Fruit fly (Drosophila melanogaster) whole organism, embryonic: ENCODE measurements around the gene Dpm2.

Experiments used
- Abd-B ChIP-seq: fragments of 200-800 bp; sonication (Bioruptor generic); optimal IDR thresholded peaks from 2 replicates; lab custom pipeline; 2018; ENCODE audit warnings: missing biosample characterization, mild to moderate bottlenecking, missing genetic modification characterization, moderate library complexity
- Adf1 ChIP-seq: fragments of 200-800 bp; sonication (Bioruptor generic); IDR thresholded peaks from 2 replicates; pipeline ENCODE4 v1.3.6; 2022; ENCODE audit warnings: missing biosample characterization, missing genetic modification characterization
- B-H2 ChIP-seq: fragments of 200-800 bp; sonication (Bioruptor generic); optimal IDR thresholded peaks from 2 replicates; lab custom pipeline; 2018; ENCODE audit warnings: missing biosample characterization, mild to moderate bottlenecking, missing genetic modification characterization
- CG10543 ChIP-seq: fragments of 200-800 bp; sonication (Bioruptor generic); optimal IDR thresholded peaks from 3 replicates; lab custom pipeline; 2017; ENCODE audit warnings: missing biosample characterization, mild to moderate bottlenecking, missing genetic modification characterization, moderate library complexity
- CG11085 ChIP-seq: fragments of 200-800 bp; sonication (Bioruptor generic); IDR thresholded peaks from 2 replicates; pipeline ENCODE4 v1.3.6; 2022; ENCODE audit warnings: missing biosample characterization, missing genetic modification characterization
- CG11398 ChIP-seq: fragments of 200-800 bp; sonication (Bioruptor generic); optimal IDR thresholded peaks from 2 replicates; lab custom pipeline; 2016; ENCODE audit warnings: missing biosample characterization, missing genetic modification characterization
- CG11695 ChIP-seq: fragments of 200-800 bp; sonication (Bioruptor generic); IDR thresholded peaks from 3 replicates; pipeline ENCODE4 v1.3.6; 2022; ENCODE audit warnings: missing biosample characterization, missing genetic modification characterization
- CG11696 ChIP-seq: fragments of 200-800 bp; sonication (Bioruptor generic); IDR thresholded peaks from 2 replicates; pipeline ENCODE4 v1.3.6; 2022; ENCODE audit warnings: missing biosample characterization, missing genetic modification characterization
- CG15479 ChIP-seq: fragments of 200-800 bp; sonication (Bioruptor generic); optimal IDR thresholded peaks from 3 replicates; lab custom pipeline; 2019; ENCODE audit warnings: missing biosample characterization, mild to moderate bottlenecking, missing genetic modification characterization, moderate library complexity
- CG15514 ChIP-seq: fragments of 200-800 bp; sonication (Bioruptor generic); optimal IDR thresholded peaks from 3 replicates; lab custom pipeline; 2017; ENCODE audit warnings: missing biosample characterization, missing genetic modification characterization, mild to moderate bottlenecking, moderate library complexity, missing genetic modification reagents
- CG1602 ChIP-seq: fragments of 200-800 bp; sonication (Bioruptor generic); optimal IDR thresholded peaks from 3 replicates; lab custom pipeline; 2016; ENCODE audit warnings: missing biosample characterization, missing genetic modification characterization
- CG17802 ChIP-seq: fragments of 200-800 bp; sonication (Bioruptor generic); optimal IDR thresholded peaks from 2 replicates; lab custom pipeline; 2018; ENCODE audit warnings: missing biosample characterization, mild to moderate bottlenecking, missing genetic modification characterization, moderate library complexity
- CG17829 ChIP-seq: fragments of 200-800 bp; optimal IDR thresholded peaks from 2 replicates; lab custom pipeline; 2019; ENCODE audit warnings: missing biosample characterization, mild to moderate bottlenecking, missing genetic modification characterization, moderate library complexity
- CG18011 ChIP-seq: fragments of 200-800 bp; sonication (Bioruptor generic); optimal IDR thresholded peaks from 2 replicates; lab custom pipeline; 2017; ENCODE audit warnings: missing biosample characterization, missing genetic modification characterization, mild to moderate bottlenecking, moderate library complexity, missing genotype
- CG2120 ChIP-seq: fragments of 200-800 bp; sonication (Bioruptor generic); optimal IDR thresholded peaks from 3 replicates; lab custom pipeline; 2016; ENCODE audit warnings: missing biosample characterization, missing genetic modification characterization
- CG30020 ChIP-seq: fragments of 200-800 bp; optimal IDR thresholded peaks from 2 replicates; lab custom pipeline; 2019; ENCODE audit warnings: missing biosample characterization, mild to moderate bottlenecking, missing genetic modification characterization, moderate library complexity
- CG6175 ChIP-seq: fragments of 200-800 bp; sonication (Bioruptor generic); IDR thresholded peaks from 3 replicates; pipeline ENCODE4 v1.3.6; 2022; ENCODE audit warnings: missing biosample characterization, missing genetic modification characterization
- CG6854 ChIP-seq: fragments of 200-800 bp; sonication (Bioruptor generic); optimal IDR thresholded peaks from 3 replicates; lab custom pipeline; 2017; ENCODE audit warnings: missing biosample characterization, mild to moderate bottlenecking, missing genetic modification characterization
- CG8944 ChIP-seq: fragments of 200-800 bp; sonication (Bioruptor generic); optimal IDR thresholded peaks from 3 replicates; lab custom pipeline; 2016; ENCODE audit warnings: missing biosample characterization, missing genetic modification characterization
- Eip74EF ChIP-seq, 2 experiments: fragments of 200-800 bp in 1 of 2; fragments of >200 bp in 1 of 2; sonication (Bioruptor generic) in 1 of 2; optimal IDR thresholded peaks; 2 replicates each; lab custom pipeline; 2017 to 2019; ENCODE audit warnings: missing biosample characterization in 2 of 2, missing genetic modification characterization in 2 of 2, mild to moderate bottlenecking in 1 of 2, moderate library complexity in 1 of 2
- Gug ChIP-seq: fragments of 200-800 bp; sonication (Bioruptor generic); IDR thresholded peaks from 4 replicates; pipeline ENCODE4 v1.3.6; 2022; ENCODE audit warnings: missing biosample characterization, missing genetic modification characterization
- HmgD ChIP-seq: fragments of 200-800 bp; sonication (Bioruptor generic); optimal IDR thresholded peaks from 3 replicates; lab custom pipeline; 2016; ENCODE audit warnings: missing biosample characterization, missing genetic modification characterization
- Hr3 ChIP-seq: fragments of 200-800 bp; sonication (Bioruptor generic); optimal IDR thresholded peaks from 3 replicates; lab custom pipeline; 2016; ENCODE audit warnings: missing biosample characterization, missing genetic modification characterization
- Jarid2 ChIP-seq: fragments of 200-800 bp; sonication (Bioruptor generic); optimal IDR thresholded peaks from 3 replicates; lab custom pipeline; 2017; ENCODE audit warnings: mild to moderate bottlenecking, missing biosample characterization, missing genetic modification reagents, missing genetic modification characterization
- Lpt ChIP-seq: fragments of >200 bp; optimal IDR thresholded peaks from 2 replicates; lab custom pipeline; 2018; ENCODE audit warnings: missing biosample characterization, missing genetic modification characterization
- MTF-1 ChIP-seq: fragments of 200-800 bp; sonication (Bioruptor generic); optimal IDR thresholded peaks from 2 replicates; lab custom pipeline; 2018; ENCODE audit warnings: missing biosample characterization, mild to moderate bottlenecking, missing genetic modification characterization, borderline replicate concordance
- Max ChIP-seq: fragments of 200-800 bp; sonication (Bioruptor generic); optimal IDR thresholded peaks from 2 replicates; lab custom pipeline; 2016; ENCODE audit warnings: missing biosample characterization, mild to moderate bottlenecking, missing genetic modification characterization
- NC2α ChIP-seq: fragments of 200-800 bp; sonication (Bioruptor generic); optimal IDR thresholded peaks from 2 replicates; lab custom pipeline; 2016; ENCODE audit warnings: missing biosample characterization, missing genetic modification characterization
- Sox100B ChIP-seq: fragments of 200-800 bp; sonication (Bioruptor generic); optimal IDR thresholded peaks from 3 replicates; lab custom pipeline; 2018; ENCODE audit warnings: missing biosample characterization, mild to moderate bottlenecking, missing genetic modification characterization
- Spps ChIP-seq: fragments of 200-800 bp; sonication (Bioruptor generic); optimal IDR thresholded peaks from 2 replicates; lab custom pipeline; 2018; ENCODE audit warnings: missing biosample characterization, mild to moderate bottlenecking, missing genetic modification characterization
- Sry-β ChIP-seq: fragments of 200-800 bp; sonication (Bioruptor generic); optimal IDR thresholded peaks from 2 replicates; lab custom pipeline; 2018; ENCODE audit warnings: missing biosample characterization, mild to moderate bottlenecking, missing genetic modification characterization, moderate library complexity
- Tbp ChIP-seq: fragments of >200 bp; optimal IDR thresholded peaks from 2 replicates; lab custom pipeline; 2018; ENCODE audit warnings: missing biosample characterization, missing genetic modification characterization
- ase ChIP-seq: fragments of 200-800 bp; sonication (Bioruptor generic); IDR thresholded peaks from 3 replicates; pipeline ENCODE4 v1.3.6; 2022; ENCODE audit warnings: missing biosample characterization, missing genetic modification characterization
- ash1 ChIP-seq: fragments of 200-800 bp; sonication (Bioruptor generic); optimal IDR thresholded peaks from 2 replicates; lab custom pipeline; 2018; ENCODE audit warnings: missing biosample characterization, mild to moderate bottlenecking, missing genetic modification characterization
- bab2 ChIP-seq: fragments of 200-800 bp; sonication (Bioruptor generic); optimal IDR thresholded peaks from 2 replicates; lab custom pipeline; 2016; ENCODE audit warnings: missing biosample characterization, missing genetic modification characterization
- bigmax ChIP-seq: fragments of 200-800 bp; sonication (Bioruptor generic); optimal IDR thresholded peaks from 2 replicates; lab custom pipeline; 2018; ENCODE audit warnings: missing biosample characterization, mild to moderate bottlenecking, missing genetic modification characterization
- chif ChIP-seq, 2 experiments: fragments of 200-800 bp; sonication (Bioruptor generic); optimal IDR thresholded peaks; 3 replicates each; lab custom pipeline; 2016; ENCODE audit warnings: missing biosample characterization in 2 of 2, missing genetic modification characterization in 2 of 2
- chn ChIP-seq: fragments of 200-800 bp; sonication (Bioruptor generic); optimal IDR thresholded peaks from 2 replicates; lab custom pipeline; 2016; ENCODE audit warnings: missing biosample characterization, missing genetic modification characterization
- eve ChIP-seq, 2 experiments: fragments of >200 bp; optimal IDR thresholded peaks; 2 replicates each; lab custom pipeline; 2017; ENCODE audit warnings: missing biosample characterization in 2 of 2, missing genetic modification characterization in 2 of 2
- fru ChIP-seq: fragments of >200 bp; optimal IDR thresholded peaks from 2 replicates; lab custom pipeline; 2017
- gsb-n ChIP-seq: fragments of 200-800 bp; sonication (Bioruptor generic); optimal IDR thresholded peaks from 3 replicates; lab custom pipeline; 2018; ENCODE audit warnings: missing biosample characterization, mild to moderate bottlenecking, missing genetic modification characterization
- inv ChIP-seq: fragments of 200-800 bp; sonication (Bioruptor generic); IDR thresholded peaks from 2 replicates; pipeline ENCODE4 v1.3.6; 2022; ENCODE audit warnings: missing biosample characterization, missing genetic modification characterization; ENCODE audit not compliant: partially characterized antibody
- kah ChIP-seq: fragments of 200-800 bp; sonication (Bioruptor generic); optimal IDR thresholded peaks from 2 replicates; lab custom pipeline; 2018; ENCODE audit warnings: missing biosample characterization, mild to moderate bottlenecking, missing genetic modification characterization
- mam ChIP-seq: fragments of 200-800 bp; sonication (Bioruptor generic); optimal IDR thresholded peaks from 3 replicates; lab custom pipeline; 2016; ENCODE audit warnings: missing biosample characterization, missing genetic modification characterization
- mirr ChIP-seq: fragments of 200-800 bp; sonication (Bioruptor generic); optimal IDR thresholded peaks from 3 replicates; lab custom pipeline; 2018; ENCODE audit warnings: missing biosample characterization, mild to moderate bottlenecking, missing genetic modification characterization
- repo ChIP-seq: fragments of 200-800 bp; sonication (Bioruptor generic); optimal IDR thresholded peaks from 2 replicates; lab custom pipeline; 2016; ENCODE audit warnings: missing biosample characterization, missing genetic modification characterization
- run ChIP-seq: fragments of 200-800 bp; sonication (Bioruptor generic); optimal IDR thresholded peaks from 3 replicates; lab custom pipeline; 2018; ENCODE audit warnings: missing biosample characterization, mild to moderate bottlenecking, missing genetic modification characterization
- sens ChIP-seq: fragments of 200-800 bp; sonication (Bioruptor generic); peaks from one replicate; lab custom pipeline; 2016; ENCODE audit warnings: missing biosample characterization, missing genetic modification characterization
- sisA ChIP-seq: fragments of 200-800 bp; sonication (Bioruptor generic); IDR thresholded peaks from 2 replicates; pipeline ENCODE4 v1.3.6; 2022; ENCODE audit warnings: missing biosample characterization, missing genetic modification characterization
- slou ChIP-seq: fragments of 200-800 bp; sonication (Bioruptor generic); optimal IDR thresholded peaks from 3 replicates; lab custom pipeline; 2016; ENCODE audit warnings: missing biosample characterization, missing genetic modification characterization
- wor ChIP-seq: fragments of 200-800 bp; sonication (Bioruptor generic); IDR thresholded peaks from 2 replicates; pipeline ENCODE4 v1.3.6; 2022; ENCODE audit warnings: missing biosample characterization, missing genetic modification characterization
- zfh2 ChIP-seq: fragments of 200-800 bp; sonication (Bioruptor generic); optimal IDR thresholded peaks from 2 replicates; lab custom pipeline; 2016; ENCODE audit warnings: missing biosample characterization, missing genetic modification characterization

The Dpm2 gene

dm6 chr3L:3319223-3319643, at the start of gene Dpm2, which contains the start of the genes PIG-C and CG12016 (continued):
- TF ChIP-seq ash1 (no peak), mam (GFP tag; lab: Kevin White, UChicago) (peak; percentile 78), Jarid2 (GFP tag; lab: Kevin White, UChicago) (no peak), wor (GFP tag; lab: Robert Waterston, UW) (no peak), CG15479 (GFP tag; lab: Kevin White, UChicago) (peak; percentile 92), CG11085 (GFP tag; lab: Robert Waterston, UW) (peak; percentile 54), Max (GFP tag; lab: Kevin White, UChicago) (peak; percentile 66), gsb-n (tag; lab: Kevin White, UChicago) (no peak), bab2 (GFP tag; lab: Kevin White, UChicago) (peak; percentile 52), CG17802 (peak; percentile 18), fru (lab: Kevin White, UChicago) (no peak), Sry-β (GFP tag; lab: Kevin White, UChicago) (peak; percentile 84), sisA (GFP tag; lab: Robert Waterston, UW) (peak; percentile 71), CG30020 (tag; lab: Kevin White, UChicago) (peak; percentile 62), B-H2 (GFP tag; lab: Kevin White, UChicago) (peak; percentile 78), MTF-1 (peak; percentile 6), bigmax (GFP tag; lab: Kevin White, UChicago) (no peak), repo (peak; percentile 52), CG15514 (GFP tag; lab: Kevin White, UChicago) (no peak), Gug (GFP tag; lab: Robert Waterston, UW) (peak; percentile 58; the same call in 2 of the 4 replicates), CG18011 (GFP tag; lab: Kevin White, UChicago) (peak; percentile 30), Abd-B (GFP tag; lab: Kevin White, UChicago) (no peak), CG17829 (tag; lab: Kevin White, UChicago) (peak; percentile 73), CG6175 (GFP tag; lab: Robert Waterston, UW) (no peak), Tbp (GFP tag; lab: Kevin White, UChicago) (peak; percentile 1), Sox100B (GFP tag; lab: Kevin White, UChicago) (no peak), CG6854 (no peak), CG11398 (GFP tag; lab: Kevin White, UChicago) (no peak), kah (peak; percentile 33), CG10543 (GFP tag; lab: Kevin White, UChicago) (peak; percentile 76), chif (GFP tag; optimal IDR thresholded peaks at IDR 0.05; lab: Kevin White, UChicago) (peak; percentile 64 to 68), NC2α (GFP tag; lab: Kevin White, UChicago) (peak; percentile 39), sens (GFP tag; lab: Kevin White, UChicago) (peak; percentile 92), CG11696 (GFP tag; lab: Robert Waterston, UW) (no peak), zfh2 (GFP tag; lab: Kevin White, UChicago) (peak; percentile 83), Lpt (GFP tag; lab: Kevin White, UChicago) (no peak), Eip74EF (GFP tag; optimal IDR thresholded peaks at IDR 0.05; lab: Kevin White, UChicago) (no peak), CG8944 (GFP tag; lab: Kevin White, UChicago) (peak; percentile 70), CG11695 (GFP tag; lab: Robert Waterston, UW) (no peak), Spps (tag; lab: Kevin White, UChicago) (no peak), chn (GFP tag; lab: Kevin White, UChicago) (peak; percentile 77), inv (GFP tag; lab: Robert Waterston, UW) (peak; percentile 97), ase (GFP tag; lab: Robert Waterston, UW) (peak; percentile 50; the same call in 1 of the 3 replicates), CG2120 (GFP tag; lab: Kevin White, UChicago) (peak; percentile 89), Hr3 (peak; percentile 48), slou (GFP tag; lab: Kevin White, UChicago) (no peak), eve (GFP tag; optimal IDR thresholded peaks at IDR 0.05; lab: Kevin White, UChicago) (no peak), HmgD (GFP tag; lab: Kevin White, UChicago) (peak; percentile 74), run (tag; lab: Kevin White, UChicago) (no peak), mirr (GFP tag; lab: Kevin White, UChicago) (peak; percentile 45), Adf1 (0 out of 2 replicates have a peak, but pooled peaks have one; percentile 14), CG1602 (GFP tag; lab: Kevin White, UChicago) (peak; percentile 59)
